Fruit fly (Drosophila melanogaster) whole organism, embryonic: ENCODE data around the gene CG7860.

Experiments
- Awh ChIP-seq: fragments of 200-800 bp; sonication (Bioruptor generic); IDR thresholded peaks from 2 replicates; pipeline ENCODE4, ENCODE4 v1.3.6; 2022; ENCODE audit warnings: missing biosample characterization, missing genetic modification characterization
- B-H2 ChIP-seq: fragments of 200-800 bp; sonication (Bioruptor generic); optimal IDR thresholded peaks from 2 replicates; lab custom pipeline; 2018; ENCODE audit warnings: missing biosample characterization, mild to moderate bottlenecking, missing genetic modification characterization
- CG10654 ChIP-seq: fragments of 200-800 bp; sonication (Bioruptor generic); optimal IDR thresholded peaks from 2 replicates; lab custom pipeline; 2016; ENCODE audit warnings: missing biosample characterization, missing genetic modification characterization
- CG11093 ChIP-seq: fragments of 200-800 bp; sonication (Bioruptor generic); IDR thresholded peaks from 3 replicates; pipeline ENCODE4 v1.3.6; 2022; ENCODE audit warnings: missing biosample characterization, missing genetic modification characterization
- CG12219 ChIP-seq: fragments of 200-800 bp; sonication (Bioruptor generic); optimal IDR thresholded peaks from 3 replicates; lab custom pipeline; 2018; ENCODE audit warnings: missing biosample characterization, mild to moderate bottlenecking, missing genetic modification characterization
- CG12659 ChIP-seq: fragments of 200-800 bp; sonication (Bioruptor generic); optimal IDR thresholded peaks from 3 replicates; lab custom pipeline; 2017; ENCODE audit warnings: mild to moderate bottlenecking, missing biosample characterization, missing genetic modification reagents, missing genetic modification characterization
- CG14965 ChIP-seq: fragments of 200-800 bp; sonication (Bioruptor generic); optimal IDR thresholded peaks from 2 replicates; lab custom pipeline; 2016; ENCODE audit warnings: missing biosample characterization, missing genetic modification characterization, borderline replicate concordance
- CG1529 ChIP-seq: fragments of 200-800 bp; sonication (Bioruptor generic); optimal IDR thresholded peaks from 3 replicates; lab custom pipeline; 2018; ENCODE audit warnings: missing biosample characterization, missing genetic modification characterization
- CG16863 ChIP-seq: fragments of 200-800 bp; sonication (Bioruptor generic); optimal IDR thresholded peaks from 3 replicates; lab custom pipeline; 2016; ENCODE audit warnings: missing biosample characterization, missing genetic modification characterization
- CG17186 ChIP-seq: fragments of 200-800 bp; sonication (Bioruptor generic); optimal IDR thresholded peaks from 3 replicates; lab custom pipeline; 2017; ENCODE audit warnings: missing biosample characterization, missing genetic modification reagents, missing genetic modification characterization
- CG17829 ChIP-seq: fragments of 200-800 bp; optimal IDR thresholded peaks from 2 replicates; lab custom pipeline; 2019; ENCODE audit warnings: missing biosample characterization, mild to moderate bottlenecking, missing genetic modification characterization, moderate library complexity
- CG18011 ChIP-seq: fragments of 200-800 bp; sonication (Bioruptor generic); optimal IDR thresholded peaks from 2 replicates; lab custom pipeline; 2017; ENCODE audit warnings: missing biosample characterization, missing genetic modification characterization, mild to moderate bottlenecking, moderate library complexity, missing genotype
- CG3281 ChIP-seq: fragments of 200-800 bp; sonication (Bioruptor generic); optimal IDR thresholded peaks from 3 replicates; lab custom pipeline; 2017; ENCODE audit warnings: missing biosample characterization, mild to moderate bottlenecking, missing genetic modification characterization
- CG34376 ChIP-seq: fragments of 200-800 bp; sonication (Bioruptor generic); optimal IDR thresholded peaks from 2 replicates; lab custom pipeline; 2018; ENCODE audit warnings: missing biosample characterization, mild to moderate bottlenecking, missing genetic modification characterization
- CG34422 ChIP-seq: fragments of 200-800 bp; sonication (Bioruptor generic); IDR thresholded peaks from 3 replicates; pipeline ENCODE4 v1.3.6; 2022; ENCODE audit warnings: missing biosample characterization, missing genetic modification characterization
- CG4404 ChIP-seq: fragments of 200-800 bp; sonication (Bioruptor generic); IDR thresholded peaks from 2 replicates; pipeline ENCODE4 v1.3.6; 2022; ENCODE audit warnings: missing biosample characterization, missing genetic modification characterization
- CG4854 ChIP-seq: fragments of 200-800 bp; sonication (Bioruptor generic); optimal IDR thresholded peaks from 2 replicates; lab custom pipeline; 2016; ENCODE audit warnings: missing biosample characterization, missing genetic modification characterization, inconsistent platforms
- CG5180 ChIP-seq: fragments of 200-800 bp; sonication (Bioruptor generic); optimal IDR thresholded peaks from 3 replicates; lab custom pipeline; 2017; ENCODE audit warnings: missing biosample characterization, missing genetic modification characterization, mild to moderate bottlenecking, moderate library complexity, missing genetic modification reagents
- CG8478 ChIP-seq: fragments of >200 bp; optimal IDR thresholded peaks from 2 replicates; lab custom pipeline; 2018
- CG9727 ChIP-seq: fragments of 200-800 bp; sonication (Bioruptor generic); optimal IDR thresholded peaks from 3 replicates; lab custom pipeline; 2017; ENCODE audit warnings: missing biosample characterization, mild to moderate bottlenecking, missing genetic modification characterization
- Dip3 ChIP-seq: fragments of 200-800 bp; sonication (Bioruptor generic); optimal IDR thresholded peaks from 3 replicates; lab custom pipeline; 2016; ENCODE audit warnings: missing biosample characterization, missing genetic modification characterization
- H2.0 ChIP-seq: fragments of 200-800 bp; sonication (Bioruptor generic); IDR thresholded peaks from 2 replicates; pipeline ENCODE4 v1.3.6; 2022; ENCODE audit warnings: missing biosample characterization, missing genetic modification characterization
- Hr51 ChIP-seq, 2 experiments: fragments of 200-800 bp; sonication (Bioruptor generic); optimal IDR thresholded peaks; 2 replicates in 1 of 2; 3 replicates in 1 of 2; lab custom pipeline; 2016 to 2018; ENCODE audit warnings: missing biosample characterization in 2 of 2, missing genetic modification characterization in 2 of 2, mild to moderate bottlenecking in 1 of 2, moderate library complexity in 1 of 2
- Hr78 ChIP-seq, 2 experiments: fragments of 200-800 bp in 1 of 2; fragments of >200 bp in 1 of 2; sonication (Bioruptor generic) in 1 of 2; optimal IDR thresholded peaks; 2 replicates each; lab custom pipeline; 2017 to 2019; ENCODE audit warnings: missing biosample characterization in 2 of 2, missing genetic modification characterization in 2 of 2, mild to moderate bottlenecking in 1 of 2, moderate library complexity in 1 of 2
- Jarid2 ChIP-seq: fragments of 200-800 bp; sonication (Bioruptor generic); optimal IDR thresholded peaks from 3 replicates; lab custom pipeline; 2017; ENCODE audit warnings: mild to moderate bottlenecking, missing biosample characterization, missing genetic modification reagents, missing genetic modification characterization
- Myb ChIP-seq: fragments of 200-800 bp; sonication (Bioruptor generic); optimal IDR thresholded peaks from 2 replicates; lab custom pipeline; 2016; ENCODE audit warnings: missing biosample characterization, missing genetic modification characterization
- Scr ChIP-seq: fragments of 200-800 bp; sonication (Bioruptor generic); IDR thresholded peaks from 2 replicates; pipeline ENCODE4 v1.3.6; 2022; ENCODE audit warnings: missing biosample characterization, missing genetic modification characterization; ENCODE audit not compliant: partially characterized antibody
- Side ChIP-seq: fragments of 200-800 bp; sonication (Bioruptor generic); optimal IDR thresholded peaks from 2 replicates; lab custom pipeline; 2016; ENCODE audit warnings: missing biosample characterization, missing genetic modification characterization
- TFAM ChIP-seq: fragments of 200-800 bp; sonication (Bioruptor generic); optimal IDR thresholded peaks from 2 replicates; lab custom pipeline; 2017; ENCODE audit warnings: missing biosample characterization, missing genetic modification characterization, inconsistent platforms
- bab2 ChIP-seq: fragments of 200-800 bp; sonication (Bioruptor generic); optimal IDR thresholded peaks from 2 replicates; lab custom pipeline; 2016; ENCODE audit warnings: missing biosample characterization, missing genetic modification characterization
- cato ChIP-seq: fragments of 200-800 bp; sonication (Bioruptor generic); optimal IDR thresholded peaks from 2 replicates; lab custom pipeline; 2016; ENCODE audit warnings: missing biosample characterization, missing genetic modification characterization, borderline replicate concordance
- ci ChIP-seq: fragments of 200-800 bp; sonication (Bioruptor generic); IDR thresholded peaks from 3 replicates; pipeline ENCODE4 v1.3.6; 2022; ENCODE audit warnings: missing biosample characterization, missing genetic modification characterization
- da ChIP-seq: fragments of 200-800 bp; sonication (Bioruptor generic); optimal IDR thresholded peaks from 2 replicates; lab custom pipeline; 2016; ENCODE audit warnings: missing biosample characterization, missing genetic modification characterization
- dysf ChIP-seq: fragments of 200-800 bp; sonication (Bioruptor generic); IDR thresholded peaks from 3 replicates; pipeline ENCODE4 v1.3.6; 2022; ENCODE audit warnings: missing biosample characterization, missing genetic modification characterization
- fu2 ChIP-seq: fragments of 200-800 bp; sonication (Bioruptor generic); optimal IDR thresholded peaks from 2 replicates; lab custom pipeline; 2016; ENCODE audit warnings: missing biosample characterization, missing genetic modification characterization
- ind ChIP-seq: fragments of 200-800 bp; sonication (Bioruptor generic); optimal IDR thresholded peaks from 3 replicates; lab custom pipeline; 2016; ENCODE audit warnings: missing biosample characterization, missing genetic modification characterization
- ken ChIP-seq: fragments of 200-800 bp; sonication (Bioruptor generic); IDR thresholded peaks from 3 replicates; pipeline ENCODE4 v1.3.6; 2022; ENCODE audit warnings: missing biosample characterization, missing genetic modification characterization
- klu ChIP-seq: fragments of 200-800 bp; sonication (Bioruptor generic); IDR thresholded peaks from 2 replicates; pipeline ENCODE4 v1.3.6; 2022; ENCODE audit warnings: missing biosample characterization, missing genetic modification characterization
- lola ChIP-seq, 3 experiments: fragments of >200 bp in 2 of 3; fragments of 200-800 bp in 1 of 3; sonication (Bioruptor generic) in 1 of 3; optimal IDR thresholded peaks; 2 replicates each; lab custom pipeline; 2017 to 2019; ENCODE audit warnings: missing biosample characterization in 3 of 3, missing genetic modification characterization in 3 of 3, mild to moderate bottlenecking in 1 of 3, moderate library complexity in 1 of 3
- pfk ChIP-seq: fragments of 200-800 bp; sonication (Bioruptor generic); optimal IDR thresholded peaks from 2 replicates; lab custom pipeline; 2018; ENCODE audit warnings: missing biosample characterization, mild to moderate bottlenecking, missing genetic modification characterization, moderate library complexity
- phol ChIP-seq: fragments of 200-800 bp; sonication (Bioruptor generic); optimal IDR thresholded peaks from 3 replicates; lab custom pipeline; 2018; ENCODE audit warnings: missing biosample characterization, mild to moderate bottlenecking, missing genetic modification characterization, moderate library complexity
- psq ChIP-seq: fragments of 200-800 bp; sonication (Bioruptor generic); optimal IDR thresholded peaks from 2 replicates; lab custom pipeline; 2017; ENCODE audit warnings: missing biosample characterization, missing genetic modification characterization
- pum ChIP-seq: fragments of 200-800 bp; sonication (Bioruptor generic); optimal IDR thresholded peaks from 2 replicates; lab custom pipeline; 2016; ENCODE audit warnings: missing biosample characterization, missing genetic modification characterization
- ranshi ChIP-seq: fragments of 200-800 bp; sonication (Bioruptor generic); IDR thresholded peaks from 2 replicates; pipeline ENCODE4 v1.3.6; 2022; ENCODE audit warnings: missing biosample characterization, missing genetic modification characterization
- repo ChIP-seq: fragments of 200-800 bp; sonication (Bioruptor generic); optimal IDR thresholded peaks from 2 replicates; lab custom pipeline; 2016; ENCODE audit warnings: missing biosample characterization, missing genetic modification characterization
- rib ChIP-seq: fragments of 200-800 bp; sonication (Bioruptor generic); IDR thresholded peaks from 2 replicates; pipeline ENCODE4 v1.3.6; 2022; ENCODE audit warnings: missing biosample characterization, missing genetic modification characterization
- sens-2 ChIP-seq: fragments of 200-800 bp; sonication (Bioruptor generic); IDR thresholded peaks from 2 replicates; pipeline ENCODE4 v1.3.6; 2022; ENCODE audit warnings: missing biosample characterization, missing genetic modification characterization
- stwl ChIP-seq: fragments of 200-800 bp; sonication (Bioruptor generic); optimal IDR thresholded peaks from 3 replicates; lab custom pipeline; 2018; ENCODE audit warnings: missing biosample characterization, mild to moderate bottlenecking, missing genetic modification characterization, moderate library complexity
- tup ChIP-seq: fragments of 200-800 bp; sonication (Bioruptor generic); optimal IDR thresholded peaks from 2 replicates; lab custom pipeline; 2016; ENCODE audit warnings: missing biosample characterization, mild to moderate bottlenecking, missing genetic modification characterization, moderate library complexity
- tx ChIP-seq: fragments of 200-800 bp; sonication (Bioruptor generic); optimal IDR thresholded peaks from 2 replicates; lab custom pipeline; 2016; ENCODE audit warnings: missing biosample characterization, missing genetic modification characterization

CG7860 gene

dm6 chrX:15579579-15579978 is 10.8 kb downstream of the CG7860 start (continued):
- TF ChIP-seq Jarid2 (no peak), Hr78 (GFP tag; optimal IDR thresholded peaks at IDR 0.05; lab: Kevin White, UChicago) (peak in 1 of 2 experiments; percentile 65), CG17186 (GFP tag; lab: Kevin White, UChicago) (peak; percentile 52), ci (GFP tag; lab: Robert Waterston, UW) (peak; percentile 96), Myb (GFP tag; lab: Kevin White, UChicago) (peak; percentile 82), CG1529 (peak; percentile 82), CG12219 (GFP tag; lab: Kevin White, UChicago) (peak; percentile 91), phol (tag; lab: Kevin White, UChicago) (peak; percentile 84), CG9727 (peak; percentile 89), sens-2 (GFP tag; lab: Robert Waterston, UW) (peak; percentile 76), Awh (GFP tag; lab: Robert Waterston, UW) (peak; percentile 90), Hr51 (GFP tag; optimal IDR thresholded peaks at IDR 0.05; lab: Kevin White, UChicago) (peak in 1 of 2 experiments; percentile 88), CG16863 (GFP tag; lab: Kevin White, UChicago) (peak; percentile 91), stwl (tag; lab: Kevin White, UChicago) (no peak), CG34422 (GFP tag; lab: Robert Waterston, UW) (peak; percentile 94), CG10654 (GFP tag; lab: Kevin White, UChicago) (peak; percentile 82), CG11093 (GFP tag; lab: Robert Waterston, UW) (peak; percentile 83; the same call in 2 of the 3 replicates), TFAM (GFP tag; lab: Kevin White, UChicago) (peak; percentile 27), da (GFP tag; lab: Kevin White, UChicago) (peak; percentile 62), CG12659 (GFP tag; lab: Kevin White, UChicago) (peak; percentile 91), Side (GFP tag; lab: Kevin White, UChicago) (peak; percentile 94), B-H2 (GFP tag; lab: Kevin White, UChicago) (peak; percentile 87), pum (GFP tag; lab: Kevin White, UChicago) (peak; percentile 91), tx (GFP tag; lab: Kevin White, UChicago) (peak; percentile 87), Scr (GFP tag; lab: Robert Waterston, UW) (no peak), pfk (no peak), ind (GFP tag; lab: Kevin White, UChicago) (peak; percentile 94), rib (GFP tag; lab: Robert Waterston, UW) (peak; percentile 95), CG4854 (GFP tag; lab: Kevin White, UChicago) (peak; percentile 90), ranshi (GFP tag; lab: Robert Waterston, UW) (peak; percentile 93), CG18011 (GFP tag; lab: Kevin White, UChicago) (peak; percentile 76), psq (GFP tag; lab: Kevin White, UChicago) (peak; percentile 28), CG8478 (lab: Kevin White, UChicago) (no peak), fu2 (GFP tag; lab: Kevin White, UChicago) (peak; percentile 83), cato (peak; percentile 61), lola (GFP tag; optimal IDR thresholded peaks at IDR 0.05; lab: Kevin White, UChicago) (peak in 1 of 3 experiments; percentile 82), H2.0 (peak; percentile 89), CG14965 (GFP tag; lab: Kevin White, UChicago) (peak; percentile 57), CG4404 (GFP tag; lab: Robert Waterston, UW) (peak; percentile 91), dysf (GFP tag; lab: Robert Waterston, UW) (peak; percentile 96), tup (peak; percentile 82), repo (GFP tag; lab: Kevin White, UChicago) (peak; percentile 90), CG17829 (peak; percentile 89), Dip3 (GFP tag; lab: Kevin White, UChicago) (peak; percentile 96), CG3281 (GFP tag; lab: Kevin White, UChicago) (peak; percentile 92), CG5180 (GFP tag; lab: Kevin White, UChicago) (peak; percentile 65), bab2 (GFP tag; lab: Kevin White, UChicago) (peak; percentile 91), ken (GFP tag; lab: Robert Waterston, UW) (peak; percentile 91), klu (peak; percentile 76), CG34376 (GFP tag; lab: Kevin White, UChicago) (peak; percentile 79)
